Worm (Caenorhabditis elegans) whole organism, mixed stage, embryonic: ENCODE data around the gene F19B6.3.

ENCODE experiments used
- blmp-1 ChIP-seq: fragments of 150-350 bp; optimal IDR thresholded peaks from 2 replicates; lab custom pipeline; 2014; ENCODE audit warnings: missing biosample characterization, missing genetic modification characterization
- nhr-76 ChIP-seq: sonication (generic microtip); optimal IDR thresholded peaks from 2 replicates; lab custom pipeline; 2017; ENCODE audit warnings: missing biosample characterization, missing genetic modification characterization
- unc-62 ChIP-seq: fragments of 150-350 bp; optimal IDR thresholded peaks from 2 replicates; lab custom pipeline; 2014; ENCODE audit warnings: missing biosample characterization, missing genetic modification reagents, missing genetic modification characterization

DNA sequence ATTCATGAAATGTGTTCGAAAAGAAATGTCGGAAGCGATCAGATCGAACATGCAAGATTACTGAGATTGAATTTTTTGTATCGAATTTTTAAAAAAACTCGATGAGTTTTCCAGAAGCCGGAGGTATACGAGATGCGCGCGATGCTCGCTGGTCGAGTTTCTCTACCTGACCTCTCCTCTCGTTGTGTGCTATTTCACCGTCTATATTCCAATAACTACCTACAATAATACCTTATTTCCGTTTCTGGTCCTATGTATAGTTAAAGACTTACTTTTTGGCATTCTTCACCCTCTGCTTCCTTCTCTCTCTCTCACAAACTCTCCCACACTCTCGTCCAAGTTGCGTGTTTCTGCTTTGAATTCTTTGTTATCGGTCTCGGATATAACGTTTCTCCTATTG lies 44.3 kb downstream of the F19B6.3 start:
- TF ChIP-seq nhr-76 (no peak), blmp-1 (tag; lab: Kevin White, UChicago) (no peak), unc-62 (GFP tag; lab: Kevin White, UChicago) (no peak)
